Worm (Caenorhabditis elegans) whole organism, L1 larva: Measurements from ENCODE around the gene W08F4.3.

Source experiments
- alr-1 ChIP-seq: fragments of 200-800 bp; sonication (Bioruptor generic); optimal IDR thresholded peaks from 2 replicates; lab custom pipeline; 2018; ENCODE audit warnings: borderline replicate concordance, mild to moderate bottlenecking, missing genetic modification characterization, missing compliant biosample characterization
- aly-2 ChIP-seq: fragments of 150-350 bp; optimal IDR thresholded peaks from 2 replicates; lab custom pipeline; 2014; ENCODE audit warnings: missing biosample characterization, missing genetic modification characterization
- fos-1 ChIP-seq: fragments of 150-350 bp; optimal IDR thresholded peaks from 2 replicates; lab custom pipeline; 2014; ENCODE audit warnings: missing biosample characterization, missing genetic modification characterization
- grh-1 ChIP-seq: fragments of 200-800 bp; sonication (Bioruptor generic); IDR thresholded peaks from 2 replicates; pipeline ENCODE4 v1.3.6; 2022; ENCODE audit warnings: missing genetic modification reagents, missing genetic modification characterization, missing compliant biosample characterization
- lin-14 ChIP-seq: fragments of 200-800 bp; sonication (Bioruptor generic); optimal IDR thresholded peaks from 2 replicates; lab custom pipeline; 2018; ENCODE audit warnings: mild to moderate bottlenecking, missing genetic modification characterization, moderate library complexity, missing compliant biosample characterization
- lin-35 ChIP-seq, 2 experiments: fragments of 150-350 bp; optimal IDR thresholded peaks; 2 replicates each; lab custom pipeline; 2014; ENCODE audit warnings: missing biosample characterization in 2 of 2, missing genetic modification characterization in 2 of 2, missing genetic modification reagents in 2 of 2
- nhr-12 ChIP-seq: sonication (generic microtip); optimal IDR thresholded peaks from 2 replicates; lab custom pipeline; 2017; ENCODE audit warnings: missing biosample characterization, missing genetic modification characterization
- nhr-77 ChIP-seq: fragments of 150-350 bp; optimal IDR thresholded peaks from 2 replicates; lab custom pipeline; 2014; ENCODE audit warnings: missing biosample characterization, missing genetic modification characterization
- tbx-2 ChIP-seq: sonication (generic microtip); optimal IDR thresholded peaks from 2 replicates; lab custom pipeline; 2016; ENCODE audit warnings: missing genetic modification characterization, missing compliant biosample characterization
- vab-15 ChIP-seq: sonication (generic microtip); optimal IDR thresholded peaks from 2 replicates; lab custom pipeline; 2017; ENCODE audit warnings: missing genotype, mild to moderate bottlenecking, missing genetic modification characterization, missing compliant biosample characterization
- ztf-11 ChIP-seq, 2 experiments: sonication (generic microtip); optimal IDR thresholded peaks; 2 replicates each; lab custom pipeline; 2016 to 2017; ENCODE audit warnings: missing genetic modification characterization in 2 of 2, missing biosample characterization in 1 of 2, missing compliant biosample characterization in 1 of 2

DNA sequence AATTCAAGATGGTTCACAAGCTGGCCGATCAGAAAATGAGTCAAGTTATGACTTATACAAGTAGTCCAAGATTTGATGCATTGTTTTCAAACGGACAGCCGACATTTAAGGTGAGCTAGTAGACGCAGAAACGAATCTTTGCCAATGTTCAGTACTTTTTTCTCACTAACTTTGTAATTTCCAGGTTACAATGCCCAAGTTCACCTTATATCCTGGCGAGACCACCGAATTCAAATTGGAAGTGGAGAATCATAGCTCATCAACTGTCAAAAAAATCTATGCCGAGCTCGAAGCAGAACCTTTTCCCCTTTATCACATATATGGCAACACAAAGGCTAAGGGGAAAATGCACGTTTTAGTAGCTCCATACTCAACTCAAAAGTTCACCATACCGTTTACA is 47.5 kb downstream of the W08F4.3 start:
- TF ChIP-seq grh-1 (GFP tag; lab: Robert Waterston, UW) (no peak), tbx-2 (no peak), nhr-12 (no peak), vab-15 (no peak), fos-1 (no peak), alr-1 (no peak), nhr-77 (tag; lab: Kevin White, UChicago) (no peak), lin-14 (GFP tag; lab: Kevin White, UChicago) (no peak), aly-2 (tag; lab: Kevin White, UChicago) (no peak), ztf-11 (tag; optimal IDR thresholded peaks at IDR 0.05; lab: Kevin White, UChicago) (no peak), lin-35 (GFP tag; optimal IDR thresholded peaks at IDR 0.05; lab: Kevin White, UChicago) (no peak)
